Worm (Caenorhabditis elegans) whole organism, L3 larva: ENCODE data around the gene C07D10.5.
A peak's percentile ranks its signal among the peaks of the same experiment; 100 is the strongest.

Experiments used
- fkh-10 ChIP-seq: sonication (generic microtip); optimal IDR thresholded peaks from 2 replicates; lab custom pipeline; 2017; ENCODE audit warnings: missing biosample characterization, missing genetic modification reagents, missing genetic modification characterization
- nhr-25 ChIP-seq: sonication (generic microtip); optimal IDR thresholded peaks from 2 replicates; lab custom pipeline; 2017; ENCODE audit warnings: missing biosample characterization, missing genetic modification characterization

DNA sequence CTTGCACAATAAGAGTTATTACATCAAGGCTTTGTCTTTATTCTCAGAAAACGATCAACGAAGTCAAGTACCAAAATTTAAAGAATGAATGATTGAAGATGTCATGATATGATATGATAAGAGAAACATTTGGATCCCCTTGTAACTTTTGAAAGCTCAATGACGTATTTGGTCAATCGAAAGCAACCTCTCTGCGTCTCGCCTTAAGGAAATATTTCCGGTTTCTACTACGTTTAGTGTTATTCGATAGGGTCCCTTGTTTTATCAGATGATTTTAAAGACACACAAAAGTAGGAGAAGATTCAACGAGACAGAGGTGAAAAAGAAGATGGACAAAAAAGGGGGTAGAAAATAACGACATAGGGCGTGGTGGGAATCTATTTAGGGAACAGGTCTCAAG is 31.9 kb downstream of the C07D10.5 start:
- no peak for TF ChIP-seq fkh-10 (GFP tag; lab: Kevin White, UChicago)
- peak; percentile 43 for TF ChIP-seq nhr-25 (tag; lab: Kevin White, UChicago)
